Worm (Caenorhabditis elegans) whole organism, L4 larva: ENCODE data around the gene srx-87.

Source experiments
- F26F4.8 ChIP-seq: fragments of 200-800 bp; sonication (Bioruptor generic); conservative IDR thresholded peaks from 2 replicates; pipeline ENCODE4 v1.3.6; 2022; ENCODE audit warnings: missing genetic modification characterization, missing compliant biosample characterization
- F37D6.2 ChIP-seq: sonication (generic microtip); optimal IDR thresholded peaks from 2 replicates; lab custom pipeline; 2016; ENCODE audit warnings: mild to moderate bottlenecking, missing genetic modification characterization, missing compliant biosample characterization
- F44E2.7 ChIP-seq: fragments of 200-800 bp; sonication (Bioruptor generic); IDR thresholded peaks from 2 replicates; pipeline ENCODE4 v2.1.2; 2022; ENCODE audit warnings: missing genetic modification characterization, missing compliant biosample characterization
- T26A8.4 ChIP-seq: fragments of 200-800 bp; sonication (Bioruptor generic); IDR thresholded peaks from 2 replicates; pipeline ENCODE4 v1.3.6; 2022; ENCODE audit warnings: missing genetic modification characterization, missing compliant biosample characterization
- Y105C5A.15 ChIP-seq: fragments of 200-800 bp; sonication (Bioruptor generic); IDR thresholded peaks from 2 replicates; pipeline ENCODE4 v1.3.6; 2022; ENCODE audit warnings: missing genetic modification characterization, missing compliant biosample characterization
- Y5F2A.4 ChIP-seq: fragments of 200-800 bp; sonication (Bioruptor generic); optimal IDR thresholded peaks from 2 replicates; lab custom pipeline; 2018; ENCODE audit warnings: mild to moderate bottlenecking, missing genetic modification characterization, missing compliant biosample characterization
- ZK337.2 ChIP-seq: fragments of 200-800 bp; sonication (Bioruptor generic); IDR thresholded peaks from 2 replicates; pipeline ENCODE4 v1.3.6; 2022; ENCODE audit warnings: missing genetic modification reagents, missing genetic modification characterization, missing compliant biosample characterization
- ZK546.5 ChIP-seq, 2 experiments: sonication (generic microtip); optimal IDR thresholded peaks; 2 replicates each; lab custom pipeline; 2017; ENCODE audit warnings: missing biosample characterization in 2 of 2, missing genetic modification characterization in 2 of 2
- ama-1 ChIP-seq: fragments of 150-350 bp; optimal IDR thresholded peaks from 2 replicates; lab custom pipeline; 2014; ENCODE audit warnings: inconsistent platforms, mixed read lengths
- attf-4 ChIP-seq: sonication (generic microtip); optimal IDR thresholded peaks from 3 replicates; lab custom pipeline; 2017; ENCODE audit warnings: missing biosample characterization, missing genetic modification characterization
- ceh-20 ChIP-seq: fragments of 200-800 bp; sonication (Bioruptor generic); IDR thresholded peaks from 2 replicates; pipeline ENCODE4 v1.3.6; 2022; ENCODE audit warnings: missing genetic modification reagents, missing genetic modification characterization, missing compliant biosample characterization
- ceh-32 ChIP-seq: sonication (generic microtip); optimal IDR thresholded peaks from 2 replicates; lab custom pipeline; 2016; ENCODE audit warnings: mild to moderate bottlenecking, missing genetic modification characterization, missing compliant biosample characterization; ENCODE audit not compliant: poor library complexity
- ceh-62 ChIP-seq: sonication (generic microtip); optimal IDR thresholded peaks from 2 replicates; lab custom pipeline; 2017; ENCODE audit warnings: missing biosample characterization, missing genetic modification characterization
- ces-1 ChIP-seq: fragments of 150-350 bp; sonication (generic microtip); optimal IDR thresholded peaks from 4 replicates; lab custom pipeline; 2014; ENCODE audit warnings: missing biosample characterization, missing genetic modification reagents, missing genetic modification characterization
- cey-2 ChIP-seq: sonication (generic microtip); optimal IDR thresholded peaks from 3 replicates; lab custom pipeline; 2017; ENCODE audit warnings: missing genetic modification characterization, mild to moderate bottlenecking, missing compliant biosample characterization, antibody characterized with exemption, borderline replicate concordance; ENCODE audit not compliant: insufficient read depth
- ctbp-1 ChIP-seq: fragments of 200-800 bp; sonication (Bioruptor generic); IDR thresholded peaks from 2 replicates; pipeline ENCODE4 v1.3.6; 2022; ENCODE audit warnings: missing genetic modification reagents, missing genetic modification characterization, missing compliant biosample characterization
- daf-12 ChIP-seq: fragments of 150-350 bp; optimal IDR thresholded peaks from 2 replicates; lab custom pipeline; 2014; ENCODE audit warnings: missing biosample characterization, missing genetic modification reagents, missing genetic modification characterization
- daf-16 ChIP-seq, 3 experiments: sonication (generic microtip); optimal IDR thresholded peaks; 2 replicates each; lab custom pipeline; 2016 to 2017; ENCODE audit warnings: missing genetic modification characterization in 3 of 3, missing genetic modification reagents in 3 of 3, mild to moderate bottlenecking in 2 of 3, missing compliant biosample characterization in 2 of 3, missing biosample characterization in 1 of 3, moderate library complexity in 1 of 3
- daf-8 ChIP-seq: fragments of 200-800 bp; sonication (Bioruptor generic); IDR thresholded peaks from 2 replicates; pipeline ENCODE4 v1.3.6; 2022; ENCODE audit warnings: missing genetic modification characterization, missing compliant biosample characterization
- dmd-8 ChIP-seq: fragments of 200-800 bp; sonication (Bioruptor generic); IDR thresholded peaks from 2 replicates; pipeline ENCODE4 v1.3.6; 2022; ENCODE audit warnings: missing genetic modification characterization, missing compliant biosample characterization
- duxl-1 ChIP-seq: sonication (generic microtip); optimal IDR thresholded peaks from 2 replicates; lab custom pipeline; 2016; ENCODE audit warnings: mild to moderate bottlenecking, missing genetic modification characterization, moderate library complexity, missing compliant biosample characterization; ENCODE audit not compliant: poor library complexity
- egl-27 ChIP-seq: sonication (generic microtip); optimal IDR thresholded peaks from 3 replicates; lab custom pipeline; 2017; ENCODE audit warnings: missing biosample characterization, missing genetic modification reagents, missing genetic modification characterization
- fkh-10 ChIP-seq: fragments of 150-350 bp; optimal IDR thresholded peaks from 2 replicates; lab custom pipeline; 2014; ENCODE audit warnings: missing biosample characterization, missing genetic modification reagents, missing genetic modification characterization
- hif-1 ChIP-seq, 2 experiments: sonication (generic microtip); optimal IDR thresholded peaks; 2 replicates each; lab custom pipeline; 2016 to 2017; ENCODE audit warnings: missing compliant biosample characterization in 2 of 2, missing genetic modification characterization in 2 of 2, missing genetic modification reagents in 2 of 2, missing genotype in 2 of 2, mild to moderate bottlenecking in 1 of 2
- hlh-11 ChIP-seq: fragments of 200-800 bp; sonication (Bioruptor generic); optimal IDR thresholded peaks from 2 replicates; lab custom pipeline; 2018; ENCODE audit warnings: mild to moderate bottlenecking, missing genetic modification characterization, missing compliant biosample characterization
- hlh-30 ChIP-seq: sonication (generic microtip); optimal IDR thresholded peaks from 2 replicates; lab custom pipeline; 2017; ENCODE audit warnings: antibody characterized with exemption, mild to moderate bottlenecking, missing genetic modification characterization, missing compliant biosample characterization; ENCODE audit not compliant: insufficient read depth
- hmg-1.1 ChIP-seq: fragments of 200-800 bp; sonication (Bioruptor generic); IDR thresholded peaks from 2 replicates; pipeline ENCODE4 v1.3.6; 2022; ENCODE audit warnings: missing genetic modification reagents, missing genetic modification characterization, missing compliant biosample characterization
- lim-7 ChIP-seq: fragments of 200-800 bp; sonication (Bioruptor generic); IDR thresholded peaks from 2 replicates; pipeline ENCODE4 v1.3.6; 2022; ENCODE audit warnings: missing genetic modification characterization, missing compliant biosample characterization
- lin-13 ChIP-seq: fragments of 150-350 bp; optimal IDR thresholded peaks from 2 replicates; lab custom pipeline; 2014; ENCODE audit warnings: missing biosample characterization, missing genetic modification reagents, missing genetic modification characterization
- lin-15B ChIP-seq: fragments of 150-350 bp; sonication (generic microtip); optimal IDR thresholded peaks from 3 replicates; lab custom pipeline; 2014; ENCODE audit warnings: missing biosample characterization, missing genetic modification characterization
- mdl-1 ChIP-seq, 2 experiments: fragments of 150-350 bp in 1 of 2; sonication (generic microtip) in 1 of 2; optimal IDR thresholded peaks; 2 replicates each; lab custom pipeline; 2014 to 2017; ENCODE audit warnings: missing biosample characterization in 2 of 2, missing genetic modification characterization in 2 of 2
- mdt-29 ChIP-seq: fragments of 200-800 bp; sonication (Bioruptor generic); IDR thresholded peaks from 2 replicates; pipeline ENCODE4 v1.3.6; 2022; ENCODE audit warnings: missing genetic modification reagents, missing genetic modification characterization, missing compliant biosample characterization
- mep-1 ChIP-seq: fragments of 150-350 bp; sonication (generic microtip); optimal IDR thresholded peaks from 3 replicates; lab custom pipeline; 2014; ENCODE audit warnings: missing biosample characterization, missing genetic modification characterization
- mes-2 ChIP-seq: sonication (generic microtip); optimal IDR thresholded peaks from 2 replicates; lab custom pipeline; 2016; ENCODE audit warnings: missing genotype, mild to moderate bottlenecking, missing genetic modification characterization, missing compliant biosample characterization; ENCODE audit not compliant: poor library complexity, severe bottlenecking
- mxl-2 ChIP-seq: fragments of 200-800 bp; sonication (Bioruptor generic); conservative IDR thresholded peaks from 2 replicates; pipeline ENCODE4 v1.3.6; 2022; ENCODE audit warnings: missing genetic modification reagents, missing genetic modification characterization, missing compliant biosample characterization
- nhr-237 ChIP-seq: sonication (generic microtip); optimal IDR thresholded peaks from 2 replicates; lab custom pipeline; 2017; ENCODE audit warnings: missing biosample characterization, missing genetic modification characterization
- nhr-28 ChIP-seq: fragments of 150-350 bp; optimal IDR thresholded peaks from 2 replicates; lab custom pipeline; 2014; ENCODE audit warnings: missing biosample characterization, missing genetic modification characterization
- nhr-42 ChIP-seq: fragments of 200-800 bp; sonication (Bioruptor generic); IDR thresholded peaks from 2 replicates; pipeline ENCODE4 v1.3.6; 2022; ENCODE audit warnings: missing genetic modification characterization, missing compliant biosample characterization
- nhr-76 ChIP-seq: fragments of 150-350 bp; optimal IDR thresholded peaks from 2 replicates; lab custom pipeline; 2014; ENCODE audit warnings: missing biosample characterization, missing genetic modification characterization
- nhr-77 ChIP-seq: fragments of 150-350 bp; optimal IDR thresholded peaks from 2 replicates; lab custom pipeline; 2014; ENCODE audit warnings: missing biosample characterization, missing genetic modification characterization
- php-3 ChIP-seq: fragments of 200-800 bp; sonication (Bioruptor generic); IDR thresholded peaks from 2 replicates; pipeline ENCODE4 v1.3.6; 2022; ENCODE audit warnings: missing genetic modification reagents, missing genetic modification characterization, missing compliant biosample characterization
- pqm-1 ChIP-seq: sonication (generic microtip); optimal IDR thresholded peaks from 2 replicates; lab custom pipeline; 2017; ENCODE audit warnings: missing biosample characterization, missing genetic modification characterization
- rbr-2 ChIP-seq: sonication (generic microtip); optimal IDR thresholded peaks from 2 replicates; lab custom pipeline; 2016; ENCODE audit warnings: missing genotype, missing genetic modification characterization, missing compliant biosample characterization
- snpc-1.2 ChIP-seq: fragments of 200-800 bp; sonication (Bioruptor generic); IDR thresholded peaks from 2 replicates; pipeline ENCODE4 v1.3.6; 2022; ENCODE audit warnings: missing genetic modification reagents, missing genetic modification characterization, missing compliant biosample characterization
- tra-1 ChIP-seq: fragments of 200-800 bp; sonication (Bioruptor generic); IDR thresholded peaks from 2 replicates; pipeline ENCODE4 v1.3.6; 2022; ENCODE audit warnings: missing genetic modification reagents, missing genetic modification characterization, missing compliant biosample characterization
- unc-130 ChIP-seq: sonication (generic microtip); optimal IDR thresholded peaks from 2 replicates; lab custom pipeline; 2016; ENCODE audit warnings: missing genetic modification reagents, missing genetic modification characterization, missing compliant biosample characterization
- unc-39 ChIP-seq: sonication (generic microtip); optimal IDR thresholded peaks from 2 replicates; lab custom pipeline; 2017; ENCODE audit warnings: missing biosample characterization, missing genetic modification characterization
- zag-1 ChIP-seq: fragments of 150-350 bp; optimal IDR thresholded peaks from 2 replicates; lab custom pipeline; 2014; ENCODE audit warnings: missing biosample characterization, missing genetic modification characterization
- zfp-3 ChIP-seq: fragments of 200-800 bp; sonication (Bioruptor generic); conservative IDR thresholded peaks from 2 replicates; pipeline ENCODE4 v1.3.6; 2022; ENCODE audit warnings: missing genetic modification reagents, missing genetic modification characterization, missing compliant biosample characterization
- zip-2 ChIP-seq: fragments of 150-350 bp; optimal IDR thresholded peaks from 2 replicates; lab custom pipeline; 2014; ENCODE audit warnings: missing biosample characterization, missing genetic modification characterization

Gene srx-87

DNA sequence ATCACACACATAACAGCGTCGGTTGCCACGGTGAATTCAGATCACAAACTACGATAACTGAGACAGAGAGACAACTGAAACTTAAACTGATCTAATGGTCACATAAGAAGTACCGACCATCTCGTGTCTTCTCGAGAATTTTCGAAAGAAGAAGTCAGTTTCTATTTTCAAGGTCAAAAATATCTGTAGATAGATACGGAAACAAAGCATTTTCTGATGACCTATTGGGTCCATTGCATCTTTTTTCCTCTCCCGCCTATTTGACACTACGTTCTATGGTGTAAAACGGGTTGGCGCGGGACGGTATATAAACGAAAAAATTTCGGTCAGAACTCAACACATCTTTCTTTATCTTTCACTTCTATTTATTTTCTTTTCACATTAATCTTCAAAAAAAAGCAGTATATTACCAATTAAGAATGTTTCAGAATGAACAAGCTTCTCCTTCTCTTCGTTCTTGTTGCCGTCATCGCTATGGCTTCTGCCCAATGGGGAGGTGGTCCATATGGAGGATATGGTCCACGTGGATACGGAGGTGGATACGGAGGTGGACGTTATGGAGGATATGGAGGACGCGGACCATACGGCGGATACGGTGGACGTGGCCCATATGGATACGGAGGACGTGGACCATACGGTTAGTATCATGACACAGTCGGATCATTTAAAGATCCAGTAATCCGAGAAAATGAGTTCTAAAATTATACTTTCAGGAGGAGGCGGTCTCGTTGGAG is 51.4 kb downstream of the srx-87 start, which contains the start of gene nlp-24:
Gene nlp-24 (plus strand): TSS at position 429 of the 734 bp plus-strand sequence.
- TF ChIP-seq mes-2 (tag; lab: Kevin White, UChicago) (peak; percentile 14), zag-1 (tag; lab: Kevin White, UChicago) (no peak), unc-39 (tag; lab: Kevin White, UChicago) (no peak), T26A8.4 (no peak; the same call in 1 of the 2 replicates), unc-130 (no peak), ZK546.5 (tag; optimal IDR thresholded peaks at IDR 0.05; lab: Kevin White, UChicago) (no peak), nhr-237 (tag; lab: Kevin White, UChicago) (no peak), nhr-76 (tag; lab: Kevin White, UChicago) (peak; percentile 16), nhr-42 (GFP tag; lab: Robert Waterston, UW) (peak; percentile 37; the same call in 1 of the 2 replicates), F37D6.2 (tag; lab: Kevin White, UChicago) (no peak), hmg-1.1 (GFP tag; lab: Robert Waterston, UW) (no peak), ama-1 (lab: Kevin White, UChicago) (no peak), lin-15B (tag; lab: Kevin White, UChicago) (no peak), lin-13 (GFP tag; lab: Kevin White, UChicago) (no peak), hif-1 (tag; optimal IDR thresholded peaks at IDR 0.05; lab: Kevin White, UChicago) (no peak), rbr-2 (tag; lab: Kevin White, UChicago) (peak; percentile 5), mdl-1 (tag; optimal IDR thresholded peaks at IDR 0.05; lab: Kevin White, UChicago) (no peak), ZK337.2 (GFP tag; lab: Robert Waterston, UW) (no peak), ces-1 (GFP tag; lab: Kevin White, UChicago) (no peak), cey-2 (tag; lab: Kevin White, UChicago) (no peak), tra-1 (GFP tag; lab: Robert Waterston, UW) (no peak), mxl-2 (no peak), dmd-8 (GFP tag; lab: Robert Waterston, UW) (no peak), zfp-3 (GFP tag; lab: Robert Waterston, UW) (no peak), nhr-28 (peak; percentile 40), hlh-30 (tag; lab: Kevin White, UChicago) (peak; percentile 30), Y5F2A.4 (GFP tag; lab: Kevin White, UChicago) (no peak), Y105C5A.15 (no peak), zip-2 (no peak), F26F4.8 (GFP tag; lab: Robert Waterston, UW) (no peak), ceh-32 (tag; lab: Kevin White, UChicago) (no peak), hlh-11 (tag; lab: Kevin White, UChicago) (peak; percentile 22), daf-16 (GFP tag; optimal IDR thresholded peaks at IDR 0.05; lab: Kevin White, UChicago) (no peak), daf-16 (tag; optimal IDR thresholded peaks at IDR 0.05; lab: Kevin White, UChicago) (no peak), lim-7 (GFP tag; lab: Robert Waterston, UW) (no peak), ctbp-1 (GFP tag; lab: Robert Waterston, UW) (no peak), egl-27 (tag; lab: Kevin White, UChicago) (no peak), ceh-62 (tag; lab: Kevin White, UChicago) (no peak), snpc-1.2 (GFP tag; lab: Robert Waterston, UW) (no peak), mdt-29 (GFP tag; lab: Robert Waterston, UW) (no peak; the same call in 1 of the 2 replicates), attf-4 (tag; lab: Kevin White, UChicago) (no peak), php-3 (GFP tag; lab: Robert Waterston, UW) (no peak), daf-12 (tag; lab: Kevin White, UChicago) (no peak), pqm-1 (tag; lab: Kevin White, UChicago) (no peak), daf-8 (GFP tag; lab: Robert Waterston, UW) (no peak), nhr-77 (tag; lab: Kevin White, UChicago) (no peak), mep-1 (tag; lab: Kevin White, UChicago) (no peak), fkh-10 (GFP tag; lab: Kevin White, UChicago) (no peak), F44E2.7 (no peak), ceh-20 (GFP tag; lab: Robert Waterston, UW) (no peak), duxl-1 (tag; lab: Kevin White, UChicago) (no peak)
